Worm (Caenorhabditis elegans) whole organism, early embryonic: Measurements from ENCODE around the gene Y77E11A.8.

Source experiments
- ets-7 ChIP-seq: sonication (generic microtip); optimal IDR thresholded peaks from 2 replicates; lab custom pipeline; 2016; ENCODE audit warnings: missing genotype, missing genetic modification characterization, missing compliant biosample characterization
- scrt-1 ChIP-seq: fragments of 200-800 bp; sonication (Bioruptor generic); IDR thresholded peaks from 2 replicates; pipeline ENCODE4 v1.3.6; 2022; ENCODE audit warnings: missing genetic modification characterization, missing compliant biosample characterization
- tbx-37 ChIP-seq: fragments of 200-800 bp; sonication (Bioruptor generic); conservative IDR thresholded peaks from 2 replicates; pipeline ENCODE4 v1.3.6; 2022; ENCODE audit warnings: missing genetic modification reagents, missing genetic modification characterization, missing compliant biosample characterization

- TF ChIP-seq tbx-37 (GFP tag; lab: Robert Waterston, UW) (no peak), scrt-1 (GFP tag; lab: Robert Waterston, UW) (no peak), ets-7 (tag; lab: Kevin White, UChicago) (no peak)
Observed at ce11 chrIV:1458192-1458591, 33.3 kb upstream of the Y77E11A.8 start.
